Worm (Caenorhabditis elegans) whole organism, L3 larva: ENCODE measurements around the gene F37A8.2.

Source experiments
- R02D3.7 ChIP-seq: fragments of 150-350 bp; optimal IDR thresholded peaks from 2 replicates; lab custom pipeline; 2014; ENCODE audit warnings: missing biosample characterization, missing genetic modification characterization
- ZK546.5 ChIP-seq: sonication (generic microtip); optimal IDR thresholded peaks from 2 replicates; lab custom pipeline; 2017; ENCODE audit warnings: missing biosample characterization, missing genetic modification characterization
- aly-2 ChIP-seq: fragments of 150-350 bp; optimal IDR thresholded peaks from 2 replicates; lab custom pipeline; 2014; ENCODE audit warnings: missing biosample characterization, missing genetic modification characterization
- ama-1 ChIP-seq: fragments of 150-350 bp; optimal IDR thresholded peaks from 2 replicates; lab custom pipeline; 2018
- ceh-16 ChIP-seq: sonication (generic microtip); optimal IDR thresholded peaks from 2 replicates; lab custom pipeline; 2017; ENCODE audit warnings: missing biosample characterization, missing genetic modification characterization
- ceh-28 ChIP-seq: fragments of 150-350 bp; optimal IDR thresholded peaks from 2 replicates; lab custom pipeline; 2014; ENCODE audit warnings: missing biosample characterization, missing genetic modification reagents, missing genetic modification characterization
- ceh-82 ChIP-seq: fragments of 150-350 bp; optimal IDR thresholded peaks from 2 replicates; lab custom pipeline; 2014; ENCODE audit warnings: missing biosample characterization, missing genetic modification characterization
- ceh-9 ChIP-seq: sonication (generic microtip); optimal IDR thresholded peaks from 2 replicates; lab custom pipeline; 2018; ENCODE audit warnings: missing biosample characterization, missing genetic modification characterization
- daf-12 ChIP-seq: fragments of 150-350 bp; optimal IDR thresholded peaks from 2 replicates; lab custom pipeline; 2014; ENCODE audit warnings: missing biosample characterization, missing genetic modification reagents, missing genetic modification characterization
- egl-27 ChIP-seq: sonication (generic microtip); optimal IDR thresholded peaks from 4 replicates; lab custom pipeline; 2017; ENCODE audit warnings: missing biosample characterization, missing genetic modification reagents, missing genetic modification characterization
- egl-5 ChIP-seq: fragments of 150-350 bp; optimal IDR thresholded peaks from 2 replicates; lab custom pipeline; 2017; ENCODE audit warnings: missing biosample characterization, missing genetic modification reagents, missing genetic modification characterization, inconsistent platforms
- elt-1 ChIP-seq: fragments of 150-350 bp; optimal IDR thresholded peaks from 2 replicates; lab custom pipeline; 2014; ENCODE audit warnings: missing biosample characterization, missing genetic modification characterization
- elt-2 ChIP-seq: sonication (generic microtip); optimal IDR thresholded peaks from 2 replicates; lab custom pipeline; 2016; ENCODE audit warnings: missing genetic modification reagents, mild to moderate bottlenecking, missing genetic modification characterization, missing compliant biosample characterization
- elt-3 ChIP-seq, 3 experiments: fragments of 150-350 bp in 1 of 3; sonication (generic microtip) in 2 of 3; optimal IDR thresholded peaks; 2 replicates in 2 of 3; 4 replicates in 1 of 3; lab custom pipeline; 2014 to 2017; ENCODE audit warnings: missing biosample characterization in 3 of 3, missing genetic modification characterization in 3 of 3
- eor-1 ChIP-seq, 2 experiments: fragments of 150-350 bp; optimal IDR thresholded peaks; 2 replicates each; lab custom pipeline; 2014 to 2018; ENCODE audit warnings: missing biosample characterization in 2 of 2, missing genetic modification characterization in 2 of 2
- fkh-10 ChIP-seq: sonication (generic microtip); optimal IDR thresholded peaks from 2 replicates; lab custom pipeline; 2017; ENCODE audit warnings: missing biosample characterization, missing genetic modification reagents, missing genetic modification characterization
- fkh-2 ChIP-seq: fragments of 150-350 bp; optimal IDR thresholded peaks from 2 replicates; lab custom pipeline; 2014; ENCODE audit warnings: missing biosample characterization, missing genetic modification reagents, missing genetic modification characterization
- fos-1 ChIP-seq: fragments of 150-350 bp; optimal IDR thresholded peaks from 2 replicates; lab custom pipeline; 2014; ENCODE audit warnings: missing biosample characterization, missing genetic modification characterization
- hmg-11 ChIP-seq: sonication (generic microtip); optimal IDR thresholded peaks from 2 replicates; lab custom pipeline; 2016; ENCODE audit warnings: missing genetic modification characterization, missing compliant biosample characterization
- jun-1 ChIP-seq: fragments of 150-350 bp; optimal IDR thresholded peaks from 2 replicates; lab custom pipeline; 2014; ENCODE audit warnings: missing biosample characterization, missing genetic modification reagents, missing genetic modification characterization
- lin-15B ChIP-seq: fragments of 150-350 bp; optimal IDR thresholded peaks from 2 replicates; lab custom pipeline; 2014; ENCODE audit warnings: missing biosample characterization, missing genetic modification characterization
- lin-39 ChIP-seq: fragments of 150-350 bp; optimal IDR thresholded peaks from 2 replicates; lab custom pipeline; 2018; ENCODE audit warnings: missing biosample characterization, missing genetic modification reagents, missing genetic modification characterization
- lsy-12 ChIP-seq: sonication (generic microtip); optimal IDR thresholded peaks from 2 replicates; lab custom pipeline; 2016; ENCODE audit warnings: mild to moderate bottlenecking, missing genetic modification characterization, missing compliant biosample characterization
- mdl-1 ChIP-seq: fragments of 150-350 bp; optimal IDR thresholded peaks from 2 replicates; lab custom pipeline; 2014; ENCODE audit warnings: missing biosample characterization, missing genetic modification characterization
- mml-1 ChIP-seq: fragments of 150-350 bp; sonication (generic microtip); optimal IDR thresholded peaks from 3 replicates; lab custom pipeline; 2014; ENCODE audit warnings: missing biosample characterization, missing genetic modification characterization
- nfya-1 ChIP-seq: sonication (generic microtip); optimal IDR thresholded peaks from 2 replicates; lab custom pipeline; 2017; ENCODE audit warnings: missing genetic modification characterization, mild to moderate bottlenecking, missing compliant biosample characterization, antibody characterized with exemption, moderate library complexity; ENCODE audit not compliant: insufficient read depth
- nhr-11 ChIP-seq: fragments of 150-350 bp; optimal IDR thresholded peaks from 2 replicates; lab custom pipeline; 2014; ENCODE audit warnings: missing biosample characterization, missing genetic modification characterization
- nhr-12 ChIP-seq: fragments of 150-350 bp; optimal IDR thresholded peaks from 2 replicates; lab custom pipeline; 2014; ENCODE audit warnings: missing biosample characterization, missing genetic modification characterization
- nhr-23 ChIP-seq: fragments of 150-350 bp; optimal IDR thresholded peaks from 2 replicates; lab custom pipeline; 2014; ENCODE audit warnings: missing biosample characterization, missing genetic modification reagents, missing genetic modification characterization
- nhr-237 ChIP-seq: fragments of 150-350 bp; optimal IDR thresholded peaks from 2 replicates; lab custom pipeline; 2014; ENCODE audit warnings: missing biosample characterization, missing genetic modification characterization
- nhr-25 ChIP-seq: sonication (generic microtip); optimal IDR thresholded peaks from 2 replicates; lab custom pipeline; 2017; ENCODE audit warnings: missing biosample characterization, missing genetic modification characterization
- nhr-28 ChIP-seq: fragments of 150-350 bp; optimal IDR thresholded peaks from 2 replicates; lab custom pipeline; 2014; ENCODE audit warnings: missing biosample characterization, missing genetic modification characterization
- nhr-43 ChIP-seq: sonication (generic microtip); optimal IDR thresholded peaks from 2 replicates; lab custom pipeline; 2016; ENCODE audit warnings: mild to moderate bottlenecking, missing genetic modification characterization, missing compliant biosample characterization; ENCODE audit not compliant: poor library complexity, severe bottlenecking
- nhr-67 ChIP-seq: fragments of 150-350 bp; optimal IDR thresholded peaks from 2 replicates; lab custom pipeline; 2014; ENCODE audit warnings: missing biosample characterization, missing genetic modification characterization
- nhr-76 ChIP-seq: fragments of 150-350 bp; sonication (generic microtip); optimal IDR thresholded peaks from 5 replicates; lab custom pipeline; 2014; ENCODE audit warnings: missing biosample characterization, missing genetic modification characterization
- nhr-77 ChIP-seq: fragments of 150-350 bp; optimal IDR thresholded peaks from 2 replicates; lab custom pipeline; 2014; ENCODE audit warnings: missing biosample characterization, missing genetic modification characterization
- pha-4 ChIP-seq: fragments of 150-350 bp; optimal IDR thresholded peaks from 2 replicates; lab custom pipeline; 2014; ENCODE audit warnings: missing biosample characterization, missing genetic modification reagents, missing genetic modification characterization
- pqm-1 ChIP-seq: fragments of 150-350 bp; optimal IDR thresholded peaks from 2 replicates; lab custom pipeline; 2017; ENCODE audit warnings: missing biosample characterization, missing genetic modification characterization, inconsistent platforms
- sea-2 ChIP-seq: fragments of 150-350 bp; sonication (generic microtip); optimal IDR thresholded peaks from 4 replicates; lab custom pipeline; 2014; ENCODE audit warnings: missing biosample characterization, missing genetic modification reagents, missing genetic modification characterization
- skn-1 ChIP-seq: fragments of 150-350 bp; optimal IDR thresholded peaks from 2 replicates; lab custom pipeline; 2014; ENCODE audit warnings: missing biosample characterization, missing genetic modification characterization
- snpc-4 ChIP-seq: fragments of 150-350 bp; optimal IDR thresholded peaks from 2 replicates; lab custom pipeline; 2014; ENCODE audit warnings: missing biosample characterization, missing genetic modification characterization
- tbx-2 ChIP-seq: sonication (generic microtip); optimal IDR thresholded peaks from 2 replicates; lab custom pipeline; 2016; ENCODE audit warnings: mild to moderate bottlenecking, missing genetic modification characterization, missing compliant biosample characterization
- unc-39 ChIP-seq: sonication (generic microtip); optimal IDR thresholded peaks from 4 replicates; lab custom pipeline; 2017; ENCODE audit warnings: missing biosample characterization, missing genetic modification characterization
- unc-62 ChIP-seq: fragments of 150-350 bp; sonication (generic microtip); optimal IDR thresholded peaks from 4 replicates; lab custom pipeline; 2014; ENCODE audit warnings: missing biosample characterization, missing genetic modification reagents, missing genetic modification characterization
- zag-1 ChIP-seq: fragments of 150-350 bp; optimal IDR thresholded peaks from 2 replicates; lab custom pipeline; 2014; ENCODE audit warnings: missing biosample characterization, missing genetic modification characterization
- ztf-11 ChIP-seq: fragments of 150-350 bp; optimal IDR thresholded peaks from 2 replicates; lab custom pipeline; 2014; ENCODE audit warnings: missing biosample characterization, missing genetic modification characterization
- ztf-4 ChIP-seq: fragments of 150-350 bp; optimal IDR thresholded peaks from 2 replicates; lab custom pipeline; 2014; ENCODE audit warnings: missing biosample characterization, missing genetic modification characterization

Gene F37A8.2

DNA sequence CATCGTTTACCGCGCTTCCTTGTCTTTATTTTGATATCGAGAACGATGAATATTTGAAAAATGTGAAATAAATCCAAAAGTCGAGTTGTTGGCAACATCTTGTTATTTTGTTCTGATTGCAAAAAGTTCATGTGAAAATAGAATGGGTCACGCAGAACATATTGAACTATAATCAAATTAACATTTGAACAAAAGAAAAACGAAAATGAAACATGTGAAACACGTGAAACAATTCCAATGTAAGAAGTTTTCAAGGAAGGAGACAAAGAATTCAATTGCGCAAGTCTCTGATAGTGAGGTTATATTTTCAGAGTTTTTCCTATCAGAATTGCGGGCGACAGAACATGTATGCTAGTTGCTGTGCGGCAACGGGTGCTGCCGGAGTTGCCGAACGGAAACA, at the start of gene F37A8.2:
F37A8.2 (minus strand) TSS at position 101 of the 400 bp plus-strand sequence.
- no peak for TF ChIP-seq elt-3 (tag; optimal IDR thresholded peaks at IDR 0.05; lab: Kevin White, UChicago)

DNA sequence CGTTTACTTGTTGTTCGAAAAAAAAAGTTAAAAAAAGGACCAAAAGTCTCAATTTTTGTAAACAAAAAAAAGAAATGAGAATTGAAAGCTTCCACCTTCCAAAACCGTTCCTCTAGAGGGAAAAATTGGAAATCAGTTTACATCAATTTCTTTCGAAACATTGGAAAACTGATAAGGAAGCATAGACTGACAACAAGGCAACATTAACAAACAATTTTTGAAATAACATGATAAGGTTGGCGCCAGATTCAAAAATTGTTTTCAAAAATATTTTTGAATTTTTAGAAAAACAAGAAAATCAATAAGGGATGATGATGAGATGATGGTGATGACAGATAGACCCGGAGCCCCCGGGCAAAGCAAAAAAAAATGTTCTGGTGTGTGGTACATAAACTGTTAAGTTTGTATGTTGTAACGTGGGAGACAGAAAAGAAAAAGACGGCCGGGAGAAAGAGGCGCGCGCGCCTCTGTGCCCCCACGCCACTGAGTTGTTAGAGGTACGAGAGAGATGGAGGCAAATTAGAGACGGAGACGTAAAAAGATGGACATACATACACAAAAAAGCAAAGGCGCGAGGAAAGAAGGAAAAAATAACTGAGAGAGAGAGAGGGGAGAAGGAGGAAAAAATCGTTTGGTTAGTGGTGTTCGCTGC, 48.8 kb upstream of the F37A8.2 start:
- TF ChIP-seq nfya-1 (tag; lab: Kevin White, UChicago): peak; percentile 81
- TF ChIP-seq nhr-43: no peak
- TF ChIP-seq ceh-28: peak; percentile 17
- peak; percentile 85 for TF ChIP-seq egl-5
- TF ChIP-seq tbx-2 (tag; lab: Kevin White, UChicago): no peak
- TF ChIP-seq sea-2 (GFP tag; lab: Kevin White, UChicago): no peak
- TF ChIP-seq unc-62 (GFP tag; lab: Kevin White, UChicago): peak; percentile 41
- no peak for TF ChIP-seq ztf-4
- no peak for TF ChIP-seq ZK546.5 (tag; lab: Kevin White, UChicago)
- TF ChIP-seq nhr-25 (tag; lab: Kevin White, UChicago): peak; percentile 14
- TF ChIP-seq daf-12 (tag; lab: Kevin White, UChicago): no peak
- no peak for TF ChIP-seq aly-2
- TF ChIP-seq ceh-82 (tag; lab: Kevin White, UChicago): no peak
- TF ChIP-seq mml-1 (tag; lab: Kevin White, UChicago): no peak
- no peak for TF ChIP-seq egl-27 (tag; lab: Kevin White, UChicago)
- no peak for TF ChIP-seq nhr-67 (tag; lab: Kevin White, UChicago)
- no peak for TF ChIP-seq zag-1 (tag; lab: Kevin White, UChicago)
- no peak for TF ChIP-seq nhr-77 (tag; lab: Kevin White, UChicago)
- no peak for TF ChIP-seq unc-39 (tag; lab: Kevin White, UChicago)
- TF ChIP-seq ztf-11 (tag; lab: Kevin White, UChicago): no peak
- no peak for TF ChIP-seq ceh-16 (tag; lab: Kevin White, UChicago)
- no peak for TF ChIP-seq fos-1 (tag; lab: Kevin White, UChicago)
- peak; percentile 93 for TF ChIP-seq hmg-11 (tag; lab: Kevin White, UChicago)
- TF ChIP-seq nhr-76 (tag; lab: Kevin White, UChicago): no peak
- TF ChIP-seq elt-1 (tag; lab: Kevin White, UChicago): no peak
- peak; percentile 26 for TF ChIP-seq pqm-1
- TF ChIP-seq pha-4 (tag; lab: Kevin White, UChicago): peak; percentile 79
- TF ChIP-seq elt-3 (tag; optimal IDR thresholded peaks at IDR 0.05; lab: Kevin White, UChicago): no peak
- peak; percentile 74 for TF ChIP-seq elt-2
- TF ChIP-seq nhr-12: no peak
- no peak for TF ChIP-seq R02D3.7 (tag; lab: Kevin White, UChicago)
- TF ChIP-seq lin-39 (tag; lab: Kevin White, UChicago): peak; percentile 60
- no peak for TF ChIP-seq fkh-10 (GFP tag; lab: Kevin White, UChicago)
- peak; percentile 38 for TF ChIP-seq lsy-12 (tag; lab: Kevin White, UChicago)
- no peak for TF ChIP-seq nhr-11 (tag; lab: Kevin White, UChicago)
- peak; percentile 72 for TF ChIP-seq snpc-4
- TF ChIP-seq jun-1 (tag; lab: Kevin White, UChicago): no peak
- no peak for TF ChIP-seq fkh-2 (tag; lab: Kevin White, UChicago)
- peak; percentile 48 for TF ChIP-seq mdl-1 (tag; lab: Kevin White, UChicago)
- TF ChIP-seq nhr-23 (tag; lab: Kevin White, UChicago): peak; percentile 29
- peak; percentile 16 for TF ChIP-seq skn-1
- no peak for TF ChIP-seq eor-1 (tag; optimal IDR thresholded peaks at IDR 0.05; lab: Kevin White, UChicago)
- TF ChIP-seq nhr-28: no peak
- no peak for TF ChIP-seq ceh-9 (tag; lab: Kevin White, UChicago)
- no peak for TF ChIP-seq ama-1 (lab: Kevin White, UChicago)
- TF ChIP-seq nhr-237 (tag; lab: Kevin White, UChicago): no peak
- peak; percentile 27 for TF ChIP-seq lin-15B
